Fruit fly (Drosophila melanogaster) whole organism, embryonic: ENCODE results near the gene Megf8.

Experiments
- Asciz ChIP-seq: fragments of 200-800 bp; sonication (Bioruptor generic); optimal IDR thresholded peaks from 2 replicates; lab custom pipeline; 2017; ENCODE audit warnings: missing biosample characterization, mild to moderate bottlenecking, missing genetic modification characterization, missing genetic modification reagents
- Atf-2 ChIP-seq: fragments of 200-800 bp; sonication (Bioruptor generic); optimal IDR thresholded peaks from 2 replicates; lab custom pipeline; 2016; ENCODE audit warnings: missing biosample characterization, missing genetic modification characterization
- CG10147 ChIP-seq: fragments of 200-800 bp; sonication (Bioruptor generic); optimal IDR thresholded peaks from 2 replicates; lab custom pipeline; 2019; ENCODE audit warnings: missing biosample characterization, mild to moderate bottlenecking, missing genetic modification characterization, moderate library complexity
- CG11456 ChIP-seq: fragments of 200-800 bp; sonication (Bioruptor generic); IDR thresholded peaks from 3 replicates; pipeline ENCODE4 v1.3.6; 2022; ENCODE audit warnings: missing biosample characterization, missing genetic modification characterization
- CG12104 ChIP-seq: fragments of 200-800 bp; sonication (Bioruptor generic); optimal IDR thresholded peaks from 3 replicates; lab custom pipeline; 2016; ENCODE audit warnings: missing biosample characterization, missing genetic modification characterization
- CG15696 ChIP-seq: fragments of 200-800 bp; sonication (Bioruptor generic); optimal IDR thresholded peaks from 2 replicates; lab custom pipeline; 2019; ENCODE audit warnings: missing biosample characterization, mild to moderate bottlenecking, missing genetic modification characterization, moderate library complexity
- CG16813 ChIP-seq: fragments of 200-800 bp; sonication (Bioruptor generic); IDR thresholded peaks from 3 replicates; pipeline ENCODE4 v1.3.6; 2022; ENCODE audit warnings: missing biosample characterization, missing genetic modification characterization; ENCODE audit not compliant: partially characterized antibody
- CG17802 ChIP-seq: fragments of 200-800 bp; sonication (Bioruptor generic); optimal IDR thresholded peaks from 2 replicates; lab custom pipeline; 2018; ENCODE audit warnings: missing biosample characterization, mild to moderate bottlenecking, missing genetic modification characterization, moderate library complexity
- CG18619 ChIP-seq: fragments of 200-800 bp; sonication (Bioruptor generic); optimal IDR thresholded peaks from 3 replicates; lab custom pipeline; 2017; ENCODE audit warnings: missing biosample characterization, mild to moderate bottlenecking, missing genetic modification characterization
- CG42726 ChIP-seq: fragments of 200-800 bp; sonication (Bioruptor generic); IDR thresholded peaks from 2 replicates; pipeline ENCODE4 v1.3.6; 2022; ENCODE audit warnings: missing biosample characterization, missing genetic modification characterization; ENCODE audit not compliant: partially characterized antibody
- CG4328 ChIP-seq: fragments of 200-800 bp; sonication (Bioruptor generic); optimal IDR thresholded peaks from 3 replicates; lab custom pipeline; 2017; ENCODE audit warnings: missing biosample characterization, missing genetic modification reagents, missing genetic modification characterization
- CG43689 ChIP-seq: fragments of 200-800 bp; sonication (Bioruptor generic); IDR thresholded peaks from 2 replicates; pipeline ENCODE4 v1.3.6; 2022; ENCODE audit warnings: missing biosample characterization, missing genetic modification characterization
- CG6854 ChIP-seq: fragments of 200-800 bp; sonication (Bioruptor generic); optimal IDR thresholded peaks from 3 replicates; lab custom pipeline; 2017; ENCODE audit warnings: missing biosample characterization, mild to moderate bottlenecking, missing genetic modification characterization
- CG9932 ChIP-seq: fragments of 200-800 bp; sonication (Bioruptor generic); IDR thresholded peaks from 2 replicates; pipeline ENCODE4 v1.3.6; 2022; ENCODE audit warnings: missing biosample characterization, missing genetic modification characterization
- Camta ChIP-seq: fragments of 200-800 bp; sonication (Bioruptor generic); optimal IDR thresholded peaks from 2 replicates; lab custom pipeline; 2016; ENCODE audit warnings: missing biosample characterization, missing genetic modification characterization
- Dbx ChIP-seq: fragments of 200-800 bp; sonication (Bioruptor generic); IDR thresholded peaks from 3 replicates; pipeline ENCODE4 v1.3.6; 2022; ENCODE audit warnings: missing biosample characterization, missing genetic modification characterization
- Dek ChIP-seq: fragments of 200-800 bp; sonication (Bioruptor generic); optimal IDR thresholded peaks from 3 replicates; lab custom pipeline; 2019; ENCODE audit warnings: missing biosample characterization, mild to moderate bottlenecking, missing genetic modification characterization, moderate library complexity
- Dfd ChIP-seq, 2 experiments: fragments of >200 bp; optimal IDR thresholded peaks; 2 replicates each; lab custom pipeline; 2017; ENCODE audit warnings: missing biosample characterization in 2 of 2, missing genetic modification characterization in 2 of 2
- Dip2 ChIP-seq: fragments of 200-800 bp; sonication (Bioruptor generic); IDR thresholded peaks from 2 replicates; pipeline ENCODE4 v1.3.6; 2022; ENCODE audit warnings: missing biosample characterization, missing genetic modification characterization
- HmgD ChIP-seq: fragments of 200-800 bp; sonication (Bioruptor generic); optimal IDR thresholded peaks from 3 replicates; lab custom pipeline; 2016; ENCODE audit warnings: missing biosample characterization, missing genetic modification characterization
- Hr39 ChIP-seq: fragments of >200 bp; optimal IDR thresholded peaks from 2 replicates; lab custom pipeline; 2017
- Hr51 ChIP-seq, 2 experiments: fragments of 200-800 bp; sonication (Bioruptor generic); optimal IDR thresholded peaks; 2 replicates in 1 of 2; 3 replicates in 1 of 2; lab custom pipeline; 2016 to 2018; ENCODE audit warnings: missing biosample characterization in 2 of 2, missing genetic modification characterization in 2 of 2, mild to moderate bottlenecking in 1 of 2, moderate library complexity in 1 of 2
- Meics ChIP-seq: fragments of 200-800 bp; sonication (Bioruptor generic); optimal IDR thresholded peaks from 2 replicates; lab custom pipeline; 2017; ENCODE audit warnings: missing biosample characterization, mild to moderate bottlenecking, missing genetic modification characterization
- Nf-YA ChIP-seq: fragments of 200-800 bp; sonication (Bioruptor generic); IDR thresholded peaks from 2 replicates; pipeline ENCODE4 v1.3.6; 2022; ENCODE audit warnings: missing biosample characterization, missing genetic modification characterization
- Oaz ChIP-seq: fragments of 200-800 bp; sonication (Bioruptor generic); IDR thresholded peaks from 2 replicates; pipeline ENCODE4 v1.3.6; 2022; ENCODE audit warnings: missing biosample characterization, missing genetic modification characterization
- Optix ChIP-seq: fragments of 200-800 bp; sonication (Bioruptor generic); IDR thresholded peaks from 3 replicates; pipeline ENCODE4 v1.3.6; 2022; ENCODE audit warnings: missing biosample characterization, missing genetic modification characterization
- Sin3A ChIP-seq: fragments of >200 bp; optimal IDR thresholded peaks from 2 replicates; lab custom pipeline; 2018
- Sox100B ChIP-seq: fragments of 200-800 bp; sonication (Bioruptor generic); optimal IDR thresholded peaks from 3 replicates; lab custom pipeline; 2018; ENCODE audit warnings: missing biosample characterization, mild to moderate bottlenecking, missing genetic modification characterization
- Spps ChIP-seq: fragments of 200-800 bp; sonication (Bioruptor generic); optimal IDR thresholded peaks from 2 replicates; lab custom pipeline; 2018; ENCODE audit warnings: missing biosample characterization, mild to moderate bottlenecking, missing genetic modification characterization
- amos ChIP-seq: fragments of 200-800 bp; sonication (Bioruptor generic); IDR thresholded peaks from 2 replicates; pipeline ENCODE4 v1.3.6; 2022; ENCODE audit warnings: missing biosample characterization, missing genetic modification characterization; ENCODE audit not compliant: partially characterized antibody
- ci ChIP-seq: fragments of 200-800 bp; sonication (Bioruptor generic); IDR thresholded peaks from 3 replicates; pipeline ENCODE4 v1.3.6; 2022; ENCODE audit warnings: missing biosample characterization, missing genetic modification characterization
- crol ChIP-seq: fragments of 200-800 bp; sonication (Bioruptor generic); IDR thresholded peaks from 2 replicates; pipeline ENCODE4 v1.3.6; 2022; ENCODE audit warnings: missing biosample characterization, missing genetic modification characterization
- danr ChIP-seq: fragments of 200-800 bp; sonication (Bioruptor generic); IDR thresholded peaks from 2 replicates; pipeline ENCODE4 v1.3.6; 2022; ENCODE audit warnings: missing biosample characterization, missing genetic modification characterization
- en ChIP-seq: fragments of 200-800 bp; sonication (Bioruptor generic); optimal IDR thresholded peaks from 2 replicates; lab custom pipeline; 2016; ENCODE audit warnings: missing biosample characterization, missing genetic modification characterization
- eyg ChIP-seq: fragments of 200-800 bp; sonication (Bioruptor generic); optimal IDR thresholded peaks from 3 replicates; lab custom pipeline; 2016; ENCODE audit warnings: missing biosample characterization, missing genetic modification characterization
- gcm ChIP-seq: fragments of 200-800 bp; sonication (Bioruptor generic); optimal IDR thresholded peaks from 2 replicates; lab custom pipeline; 2019; ENCODE audit warnings: missing biosample characterization, mild to moderate bottlenecking, missing genetic modification characterization, moderate library complexity
- ind ChIP-seq: fragments of 200-800 bp; sonication (Bioruptor generic); optimal IDR thresholded peaks from 3 replicates; lab custom pipeline; 2016; ENCODE audit warnings: missing biosample characterization, missing genetic modification characterization
- jigr1 ChIP-seq: fragments of 200-800 bp; sonication (Bioruptor generic); IDR thresholded peaks from 3 replicates; pipeline ENCODE4 v1.3.6; 2022; ENCODE audit warnings: missing biosample characterization, missing genetic modification characterization
- lab ChIP-seq: fragments of 200-800 bp; sonication (Bioruptor generic); optimal IDR thresholded peaks from 3 replicates; lab custom pipeline; 2017; ENCODE audit warnings: missing biosample characterization, missing genetic modification characterization, mild to moderate bottlenecking, moderate library complexity, missing genetic modification reagents
- nmo ChIP-seq: fragments of 200-800 bp; sonication (Bioruptor generic); optimal IDR thresholded peaks from 2 replicates; lab custom pipeline; 2018; ENCODE audit warnings: missing biosample characterization, mild to moderate bottlenecking, missing genetic modification characterization, moderate library complexity
- org-1 ChIP-seq: fragments of 200-800 bp; sonication (Bioruptor generic); optimal IDR thresholded peaks from 2 replicates; lab custom pipeline; 2017; ENCODE audit warnings: missing biosample characterization, missing genetic modification characterization
- pho ChIP-seq: fragments of 200-800 bp; sonication (Bioruptor generic); optimal IDR thresholded peaks from 2 replicates; lab custom pipeline; 2016; ENCODE audit warnings: missing biosample characterization, missing genetic modification characterization
- phol ChIP-seq: fragments of 200-800 bp; sonication (Bioruptor generic); optimal IDR thresholded peaks from 3 replicates; lab custom pipeline; 2018; ENCODE audit warnings: missing biosample characterization, mild to moderate bottlenecking, missing genetic modification characterization, moderate library complexity
- pros ChIP-seq: fragments of 200-800 bp; sonication (Bioruptor generic); optimal IDR thresholded peaks from 3 replicates; lab custom pipeline; 2019; ENCODE audit warnings: missing biosample characterization, mild to moderate bottlenecking, missing genetic modification characterization, moderate library complexity
- ro ChIP-seq: fragments of 200-800 bp; sonication (Bioruptor generic); IDR thresholded peaks from 2 replicates; pipeline ENCODE4 v1.3.6; 2022; ENCODE audit warnings: missing biosample characterization, missing genetic modification characterization
- sd ChIP-seq: fragments of 200-800 bp; sonication (Bioruptor generic); optimal IDR thresholded peaks from 3 replicates; lab custom pipeline; 2018; ENCODE audit warnings: missing biosample characterization, mild to moderate bottlenecking, missing genetic modification characterization, moderate library complexity
- slp2 ChIP-seq: fragments of 200-800 bp; sonication (Bioruptor generic); optimal IDR thresholded peaks from 2 replicates; lab custom pipeline; 2016; ENCODE audit warnings: missing biosample characterization, missing genetic modification characterization
- sob ChIP-seq: fragments of 200-800 bp; sonication (Bioruptor generic); IDR thresholded peaks from 2 replicates; pipeline ENCODE4 v1.3.6; 2022; ENCODE audit warnings: missing biosample characterization, missing genetic modification characterization
- unpg ChIP-seq: fragments of 200-800 bp; sonication (Bioruptor generic); optimal IDR thresholded peaks from 3 replicates; lab custom pipeline; 2018; ENCODE audit warnings: missing biosample characterization, mild to moderate bottlenecking, missing genetic modification characterization, moderate library complexity
- vnd ChIP-seq: fragments of 200-800 bp; sonication (Bioruptor generic); IDR thresholded peaks from 3 replicates; pipeline ENCODE4 v1.3.6; 2022; ENCODE audit warnings: missing biosample characterization, missing genetic modification characterization; ENCODE audit not compliant: partially characterized antibody
- yki ChIP-seq: fragments of >200 bp; optimal IDR thresholded peaks from 3 replicates; lab custom pipeline; 2018
- zen ChIP-seq: fragments of 200-800 bp; sonication (Bioruptor generic); optimal IDR thresholded peaks from 3 replicates; lab custom pipeline; 2018; ENCODE audit warnings: missing biosample characterization, mild to moderate bottlenecking, missing genetic modification characterization, moderate library complexity

Gene Megf8

dm6 chr2L:8097461-8097860, 54.2 kb downstream of the Megf8 start (continued):
- TF ChIP-seq danr (GFP tag; lab: Robert Waterston, UW), result no peak
- no peak for TF ChIP-seq yki (lab: Kevin White, UChicago)
- TF ChIP-seq Optix (GFP tag; lab: Robert Waterston, UW), result no peak
- TF ChIP-seq Camta (GFP tag; lab: Kevin White, UChicago), result no peak
- peak; percentile 10 for TF ChIP-seq nmo
- peak; percentile 52 for TF ChIP-seq Sox100B (GFP tag; lab: Kevin White, UChicago)
- peak; percentile 69 for TF ChIP-seq Meics
- no peak for TF ChIP-seq CG42726 (GFP tag; lab: Robert Waterston, UW)
- TF ChIP-seq org-1 (GFP tag; lab: Kevin White, UChicago), result peak; percentile 3
- TF ChIP-seq Dip2 (GFP tag; lab: Robert Waterston, UW), result no peak
- no peak for TF ChIP-seq phol (tag; lab: Kevin White, UChicago)
- TF ChIP-seq CG4328 (GFP tag; lab: Kevin White, UChicago), result peak; percentile 71
- no peak for TF ChIP-seq CG17802 (tag; lab: Kevin White, UChicago)
- TF ChIP-seq Hr39 (lab: Kevin White, UChicago), result no peak
- TF ChIP-seq sob (GFP tag; lab: Robert Waterston, UW), result peak; percentile 50
- peak; percentile 90 for TF ChIP-seq crol (GFP tag; lab: Robert Waterston, UW)
- peak; percentile 21 for TF ChIP-seq Dek (tag; lab: Kevin White, UChicago)
- TF ChIP-seq CG15696, result peak; percentile 61
- no peak for TF ChIP-seq slp2 (GFP tag; lab: Kevin White, UChicago)
- TF ChIP-seq HmgD (GFP tag; lab: Kevin White, UChicago), result no peak
- no peak for TF ChIP-seq amos (GFP tag; lab: Robert Waterston, UW)
- TF ChIP-seq Asciz (GFP tag; lab: Kevin White, UChicago), result peak; percentile 72
- TF ChIP-seq CG43689 (GFP tag; lab: Robert Waterston, UW), result no peak
- 0 out of 3 replicates have a peak, but pooled peaks have one; percentile 48 for TF ChIP-seq CG11456 (GFP tag; lab: Robert Waterston, UW)
- no peak for TF ChIP-seq jigr1 (GFP tag; lab: Robert Waterston, UW)
- peak; percentile 52 for TF ChIP-seq CG10147 (GFP tag; lab: Kevin White, UChicago)
- no peak for TF ChIP-seq vnd (GFP tag; lab: Robert Waterston, UW)
- no peak for TF ChIP-seq Atf-2 (GFP tag; lab: Kevin White, UChicago)
- no peak for TF ChIP-seq Nf-YA
- peak; percentile 87 for TF ChIP-seq sd
- TF ChIP-seq Oaz (GFP tag; lab: Robert Waterston, UW), result no peak
- TF ChIP-seq zen, result no peak
- no peak for TF ChIP-seq ro
- peak; percentile 58 for TF ChIP-seq gcm (GFP tag; lab: Kevin White, UChicago)
- peak; percentile 65; the same call in 2 of the 3 replicates for TF ChIP-seq ci (GFP tag; lab: Robert Waterston, UW)
- TF ChIP-seq CG16813 (GFP tag; lab: Robert Waterston, UW), result no peak
- TF ChIP-seq Spps, result no peak
- peak; percentile 90 for TF ChIP-seq lab (GFP tag; lab: Kevin White, UChicago)
- TF ChIP-seq pho (GFP tag; lab: Kevin White, UChicago), result no peak
- peak; percentile 58 for TF ChIP-seq unpg (GFP tag; lab: Kevin White, UChicago)
- no peak for TF ChIP-seq ind
- no peak for TF ChIP-seq CG9932 (GFP tag; lab: Robert Waterston, UW)
- peak; percentile 5 for TF ChIP-seq CG6854 (GFP tag; lab: Kevin White, UChicago)
- peak in 1 of 2 experiments; percentile 20 for TF ChIP-seq Hr51 (GFP tag; optimal IDR thresholded peaks at IDR 0.05; lab: Kevin White, UChicago)
- TF ChIP-seq CG12104 (GFP tag; lab: Kevin White, UChicago), result peak; percentile 55
- no peak for TF ChIP-seq Dbx (GFP tag; lab: Robert Waterston, UW)
- TF ChIP-seq CG18619 (GFP tag; lab: Kevin White, UChicago), result peak; percentile 49
- no peak for TF ChIP-seq Dfd (GFP tag; optimal IDR thresholded peaks at IDR 0.05; lab: Kevin White, UChicago)
- no peak for TF ChIP-seq en
- no peak for TF ChIP-seq pros (GFP tag; lab: Kevin White, UChicago)
- no peak for TF ChIP-seq Sin3A (lab: Kevin White, UChicago)
- TF ChIP-seq eyg (GFP tag; lab: Kevin White, UChicago), result no peak
